Fruit fly (Drosophila melanogaster) whole organism, adult: ENCODE measurements around the gene CG1840.

Experiments
- Hr96 ChIP-seq: fragments of 200-800 bp; sonication (Bioruptor generic); optimal IDR thresholded peaks from 2 replicates; lab custom pipeline; 2016; ENCODE audit warnings: missing biosample characterization, missing genetic modification characterization
- cic ChIP-seq: fragments of 200-800 bp; sonication (Bioruptor generic); optimal IDR thresholded peaks from 2 replicates; lab custom pipeline; 2017; ENCODE audit warnings: missing biosample characterization, mild to moderate bottlenecking, missing genetic modification characterization, moderate library complexity

- TF ChIP-seq Hr96 (GFP tag; lab: Kevin White, UChicago) (no peak), cic (GFP tag; lab: Kevin White, UChicago) (no peak)
These were observed 48.8 kb upstream of the CG1840 start, which contains the start of gene Cyp28c1 for dm6 chrX:11839308-11839707.
